Worm (Caenorhabditis elegans) whole organism, L1 larva: Measurements from ENCODE around the gene C04A2.15.
A peak's percentile ranks its signal among the peaks of the same experiment; 100 is the strongest.

Experiments
- C34B4.2 ChIP-seq: sonication (generic microtip); optimal IDR thresholded peaks from 2 replicates; lab custom pipeline; 2017; ENCODE audit warnings: mild to moderate bottlenecking, missing genetic modification characterization, missing compliant biosample characterization
- F16B12.6 ChIP-seq: fragments of 150-350 bp; optimal IDR thresholded peaks from 2 replicates; lab custom pipeline; 2014; ENCODE audit warnings: missing biosample characterization, missing genetic modification characterization
- Y116A8C.19 ChIP-seq: sonication (generic microtip); optimal IDR thresholded peaks from 2 replicates; lab custom pipeline; 2016; ENCODE audit warnings: missing compliant biosample characterization, missing genetic modification characterization, borderline replicate concordance
- aly-2 ChIP-seq: fragments of 150-350 bp; optimal IDR thresholded peaks from 2 replicates; lab custom pipeline; 2014; ENCODE audit warnings: missing biosample characterization, missing genetic modification characterization
- ama-1 ChIP-seq: fragments of 150-350 bp; optimal IDR thresholded peaks from 2 replicates; lab custom pipeline; 2014
- blmp-1 ChIP-seq: fragments of 150-350 bp; optimal IDR thresholded peaks from 2 replicates; lab custom pipeline; 2014; ENCODE audit warnings: missing biosample characterization, missing genetic modification characterization
- ceh-82 ChIP-seq, 3 experiments: fragments of 150-350 bp in 1 of 3; sonication (generic microtip) in 2 of 3; optimal IDR thresholded peaks; 2 replicates each; lab custom pipeline; 2014 to 2017; ENCODE audit warnings: missing biosample characterization in 3 of 3, missing genetic modification characterization in 3 of 3
- ceh-88 ChIP-seq: fragments of 200-800 bp; sonication (Bioruptor generic); IDR thresholded peaks from 2 replicates; pipeline ENCODE4 v1.3.6; 2022; ENCODE audit warnings: missing genetic modification characterization, missing compliant biosample characterization
- ceh-90 ChIP-seq: sonication (generic microtip); optimal IDR thresholded peaks from 2 replicates; lab custom pipeline; 2016; ENCODE audit warnings: missing genetic modification characterization, missing compliant biosample characterization
- dpl-1 ChIP-seq, 3 experiments: fragments of 150-350 bp in 2 of 3; sonication (generic microtip) in 1 of 3; optimal IDR thresholded peaks; 2 replicates each; lab custom pipeline; 2014 to 2017; ENCODE audit warnings: missing biosample characterization in 3 of 3, missing genetic modification characterization in 3 of 3, missing genetic modification reagents in 3 of 3
- dsc-1 ChIP-seq: sonication (generic microtip); optimal IDR thresholded peaks from 2 replicates; lab custom pipeline; 2016; ENCODE audit warnings: mild to moderate bottlenecking, missing genetic modification characterization, missing compliant biosample characterization
- efl-1 ChIP-seq, 4 experiments: fragments of 150-350 bp; optimal IDR thresholded peaks in 3 of 4; peaks in 1 of 4; 1 replicate in 1 of 4; 2 replicates in 3 of 4; lab custom pipeline; 2014; ENCODE audit warnings: missing biosample characterization in 2 of 4, missing genetic modification characterization in 2 of 4, missing genetic modification reagents in 2 of 4
- egl-13 ChIP-seq: sonication (generic microtip); optimal IDR thresholded peaks from 2 replicates; lab custom pipeline; 2016; ENCODE audit warnings: missing genotype, missing genetic modification reagents, missing genetic modification characterization, missing compliant biosample characterization
- elt-2 ChIP-seq: sonication (generic microtip); optimal IDR thresholded peaks from 2 replicates; lab custom pipeline; 2016; ENCODE audit warnings: missing genetic modification characterization, mild to moderate bottlenecking, inconsistent platforms, missing compliant biosample characterization, missing genetic modification reagents
- elt-3 ChIP-seq, 6 experiments: fragments of 150-350 bp in 1 of 6; sonication (generic microtip); optimal IDR thresholded peaks; 2 replicates each; lab custom pipeline; 2017 to 2018; ENCODE audit warnings: missing biosample characterization in 6 of 6, missing genetic modification characterization in 6 of 6, inconsistent platforms in 1 of 6
- irx-1 ChIP-seq: sonication (generic microtip); optimal IDR thresholded peaks from 2 replicates; lab custom pipeline; 2016; ENCODE audit warnings: missing genetic modification characterization, missing compliant biosample characterization
- lin-13 ChIP-seq: fragments of 150-350 bp; optimal IDR thresholded peaks from 2 replicates; lab custom pipeline; 2014; ENCODE audit warnings: missing biosample characterization, missing genetic modification reagents, missing genetic modification characterization
- lin-14 ChIP-seq: fragments of 200-800 bp; sonication (Bioruptor generic); optimal IDR thresholded peaks from 2 replicates; lab custom pipeline; 2018; ENCODE audit warnings: mild to moderate bottlenecking, missing genetic modification characterization, moderate library complexity, missing compliant biosample characterization
- lin-15B ChIP-seq: fragments of 150-350 bp; sonication (generic microtip); optimal IDR thresholded peaks from 3 replicates; lab custom pipeline; 2014; ENCODE audit warnings: missing biosample characterization, missing genetic modification characterization
- lin-35 ChIP-seq, 2 experiments: fragments of 150-350 bp; optimal IDR thresholded peaks; 2 replicates each; lab custom pipeline; 2014; ENCODE audit warnings: missing biosample characterization in 2 of 2, missing genetic modification characterization in 2 of 2, missing genetic modification reagents in 2 of 2
- lin-39 ChIP-seq: fragments of 150-350 bp; optimal IDR thresholded peaks from 2 replicates; lab custom pipeline; 2014; ENCODE audit warnings: missing biosample characterization, missing genetic modification reagents, missing genetic modification characterization
- mab-9 ChIP-seq: fragments of 200-800 bp; sonication (Bioruptor generic); IDR thresholded peaks from 2 replicates; pipeline ENCODE4 v1.3.6; 2022; ENCODE audit warnings: missing genetic modification reagents, missing genetic modification characterization, missing compliant biosample characterization
- mef-2 ChIP-seq: fragments of 150-350 bp; optimal IDR thresholded peaks from 2 replicates; lab custom pipeline; 2014; ENCODE audit warnings: missing biosample characterization, missing genetic modification characterization
- mep-1 ChIP-seq: fragments of 150-350 bp; optimal IDR thresholded peaks from 2 replicates; lab custom pipeline; 2014; ENCODE audit warnings: missing biosample characterization, missing genetic modification characterization
- nhr-11 ChIP-seq: fragments of 150-350 bp; optimal IDR thresholded peaks from 2 replicates; lab custom pipeline; 2014; ENCODE audit warnings: missing biosample characterization, missing genetic modification characterization
- nhr-12 ChIP-seq: sonication (generic microtip); optimal IDR thresholded peaks from 2 replicates; lab custom pipeline; 2017; ENCODE audit warnings: missing biosample characterization, missing genetic modification characterization
- nhr-20 ChIP-seq: sonication (generic microtip); optimal IDR thresholded peaks from 2 replicates; lab custom pipeline; 2016; ENCODE audit warnings: mild to moderate bottlenecking, missing genetic modification characterization, missing compliant biosample characterization
- nhr-28 ChIP-seq: fragments of 150-350 bp; optimal IDR thresholded peaks from 2 replicates; lab custom pipeline; 2014; ENCODE audit warnings: missing biosample characterization, missing genetic modification characterization
- nhr-71 ChIP-seq: sonication (generic microtip); optimal IDR thresholded peaks from 2 replicates; lab custom pipeline; 2016; ENCODE audit warnings: mild to moderate bottlenecking, missing genetic modification characterization, moderate library complexity, missing compliant biosample characterization
- nhr-76 ChIP-seq: sonication (generic microtip); optimal IDR thresholded peaks from 2 replicates; lab custom pipeline; 2017; ENCODE audit warnings: missing biosample characterization, missing genetic modification characterization
- nhr-84 ChIP-seq: sonication (generic microtip); optimal IDR thresholded peaks from 2 replicates; lab custom pipeline; 2017; ENCODE audit warnings: missing biosample characterization, missing genetic modification characterization
- nhr-85 ChIP-seq: sonication (generic microtip); peaks from one replicate; lab custom pipeline; 2016; ENCODE audit warnings: missing genetic modification characterization, inconsistent platforms, missing compliant biosample characterization
- rnt-1 ChIP-seq: sonication (generic microtip); optimal IDR thresholded peaks from 2 replicates; lab custom pipeline; 2016; ENCODE audit warnings: mild to moderate bottlenecking, missing genetic modification characterization, moderate library complexity, missing compliant biosample characterization
- snu-23 ChIP-seq: sonication (generic microtip); optimal IDR thresholded peaks from 2 replicates; lab custom pipeline; 2016; ENCODE audit warnings: missing genetic modification characterization, missing compliant biosample characterization
- sox-4 ChIP-seq: sonication (generic microtip); optimal IDR thresholded peaks from 2 replicates; lab custom pipeline; 2016; ENCODE audit warnings: missing genetic modification characterization, missing compliant biosample characterization
- sup-37 ChIP-seq: fragments of 200-800 bp; sonication (Bioruptor generic); optimal IDR thresholded peaks from 2 replicates; lab custom pipeline; 2018; ENCODE audit warnings: mild to moderate bottlenecking, missing genetic modification characterization, missing compliant biosample characterization
- unc-130 ChIP-seq: fragments of 150-350 bp; optimal IDR thresholded peaks from 2 replicates; lab custom pipeline; 2017; ENCODE audit warnings: missing biosample characterization, missing genetic modification characterization, inconsistent platforms
- unc-30 ChIP-seq: sonication (generic microtip); optimal IDR thresholded peaks from 2 replicates; lab custom pipeline; 2017; ENCODE audit warnings: missing biosample characterization, missing genetic modification characterization
- unc-62 ChIP-seq: fragments of 150-350 bp; optimal IDR thresholded peaks from 2 replicates; lab custom pipeline; 2014; ENCODE audit warnings: missing biosample characterization, missing genetic modification reagents, missing genetic modification characterization
- unc-98 ChIP-seq: fragments of 200-800 bp; sonication (Bioruptor generic); IDR thresholded peaks from 2 replicates; pipeline ENCODE4 v1.3.6; 2022; ENCODE audit warnings: missing genetic modification characterization, missing compliant biosample characterization
- zag-1 ChIP-seq: fragments of 150-350 bp; optimal IDR thresholded peaks from 2 replicates; lab custom pipeline; 2014; ENCODE audit warnings: missing biosample characterization, missing genetic modification characterization

The C04A2.15 gene

DNA sequence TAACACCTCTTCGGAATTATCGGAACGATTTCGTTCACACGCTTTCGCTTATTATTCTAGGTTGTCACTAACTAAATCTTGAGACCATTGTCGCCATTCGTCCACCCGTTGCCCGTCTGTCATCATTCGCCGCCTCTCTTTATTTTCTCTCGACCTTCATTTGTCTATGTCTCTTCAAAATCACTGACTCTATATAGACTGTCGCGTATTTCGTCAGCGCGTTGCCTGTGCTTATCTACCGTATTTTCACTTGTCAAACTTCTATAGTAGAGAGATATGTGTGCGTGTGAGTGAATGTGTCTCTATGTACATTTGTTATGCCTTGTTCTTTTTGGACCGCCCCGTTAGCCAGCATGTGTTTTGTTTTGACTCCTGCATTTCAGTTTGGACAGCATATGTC, 22.9 kb upstream of the C04A2.15 start (continued):
- no peak for TF ChIP-seq F16B12.6 (tag; lab: Kevin White, UChicago)
- TF ChIP-seq lin-39 (tag; lab: Kevin White, UChicago): no peak
- no peak for TF ChIP-seq mab-9
- TF ChIP-seq nhr-76 (tag; lab: Kevin White, UChicago): no peak
- no peak for TF ChIP-seq zag-1 (tag; lab: Kevin White, UChicago)
- no peak for TF ChIP-seq unc-130
- no peak for TF ChIP-seq unc-98 (GFP tag; lab: Robert Waterston, UW)
- TF ChIP-seq nhr-12 (tag; lab: Kevin White, UChicago): no peak
- no peak for TF ChIP-seq C34B4.2 (tag; lab: Kevin White, UChicago)
- no peak for TF ChIP-seq aly-2 (tag; lab: Kevin White, UChicago)
- TF ChIP-seq ama-1: no peak
- no peak for TF ChIP-seq Y116A8C.19 (tag; lab: Kevin White, UChicago)
- TF ChIP-seq nhr-71 (tag; lab: Kevin White, UChicago): peak; percentile 44
- TF ChIP-seq sox-4 (tag; lab: Kevin White, UChicago): no peak

DNA sequence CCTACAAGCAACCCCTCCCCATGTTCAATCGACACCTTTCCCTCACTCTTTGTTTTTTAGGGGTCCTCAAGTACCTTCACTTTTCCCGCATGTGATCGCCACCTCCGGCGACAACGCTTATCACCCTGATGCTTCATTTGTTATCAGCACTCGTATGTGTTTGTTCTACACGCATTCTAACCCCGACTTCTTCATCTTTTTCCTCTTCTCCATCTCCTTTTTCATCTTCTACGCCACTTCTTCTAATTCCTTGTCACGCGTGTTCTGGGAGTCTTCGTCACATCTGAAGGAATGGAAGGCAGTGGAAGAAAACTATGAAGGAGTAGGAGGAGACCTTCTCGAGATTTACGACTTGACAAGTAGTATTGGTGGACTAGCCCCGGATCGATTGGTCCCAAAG, 22.0 kb upstream of the C04A2.15 start:
- peak; percentile 2 for TF ChIP-seq snu-23
- peak; percentile 82 for TF ChIP-seq blmp-1 (tag; lab: Kevin White, UChicago)
- TF ChIP-seq nhr-85 (tag; lab: Kevin White, UChicago): peak; percentile 62
- no peak for TF ChIP-seq sox-4 (tag; lab: Kevin White, UChicago)
- no peak for TF ChIP-seq unc-130
- no peak for TF ChIP-seq ceh-90
- peak; percentile 11 for TF ChIP-seq mep-1 (tag; lab: Kevin White, UChicago)
- no peak for TF ChIP-seq C34B4.2 (tag; lab: Kevin White, UChicago)
- TF ChIP-seq elt-3 (tag; optimal IDR thresholded peaks at IDR 0.05; lab: Kevin White, UChicago): peak in 3 of 6 experiments; percentile 4 to 62 (median 26)
- TF ChIP-seq efl-1 (optimal IDR thresholded peaks at IDR 0.05; lab: Kevin White, UChicago): no peak
- peak in 1 of 2 experiments; percentile 90 for TF ChIP-seq efl-1 (GFP tag; optimal IDR thresholded peaks at IDR 0.05 in 1 of 2; lab: Kevin White, UChicago)
- peak; percentile 32 for TF ChIP-seq nhr-71 (tag; lab: Kevin White, UChicago)
- TF ChIP-seq nhr-20 (tag; lab: Kevin White, UChicago): peak; percentile 38
- TF ChIP-seq elt-2 (tag; lab: Kevin White, UChicago): peak; percentile 23
- TF ChIP-seq lin-35 (GFP tag; optimal IDR thresholded peaks at IDR 0.05; lab: Kevin White, UChicago): peak in 1 of 2 experiments; percentile 50
- peak; percentile 43 for TF ChIP-seq lin-14 (GFP tag; lab: Kevin White, UChicago)

- TF ChIP-seq blmp-1 (tag; lab: Kevin White, UChicago) (peak; percentile 72), efl-1 (optimal IDR thresholded peaks at IDR 0.05; lab: Kevin White, UChicago) (no peak), efl-1 (GFP tag; optimal IDR thresholded peaks at IDR 0.05 in 1 of 2; lab: Kevin White, UChicago) (peak in 1 of 2 experiments; percentile 16), nhr-85 (tag; lab: Kevin White, UChicago) (peak; percentile 74), lin-13 (GFP tag; lab: Kevin White, UChicago) (no peak)
Observed at ce11 chrII:6830923-6831322, 21.1 kb upstream of the C04A2.15 start.

DNA sequence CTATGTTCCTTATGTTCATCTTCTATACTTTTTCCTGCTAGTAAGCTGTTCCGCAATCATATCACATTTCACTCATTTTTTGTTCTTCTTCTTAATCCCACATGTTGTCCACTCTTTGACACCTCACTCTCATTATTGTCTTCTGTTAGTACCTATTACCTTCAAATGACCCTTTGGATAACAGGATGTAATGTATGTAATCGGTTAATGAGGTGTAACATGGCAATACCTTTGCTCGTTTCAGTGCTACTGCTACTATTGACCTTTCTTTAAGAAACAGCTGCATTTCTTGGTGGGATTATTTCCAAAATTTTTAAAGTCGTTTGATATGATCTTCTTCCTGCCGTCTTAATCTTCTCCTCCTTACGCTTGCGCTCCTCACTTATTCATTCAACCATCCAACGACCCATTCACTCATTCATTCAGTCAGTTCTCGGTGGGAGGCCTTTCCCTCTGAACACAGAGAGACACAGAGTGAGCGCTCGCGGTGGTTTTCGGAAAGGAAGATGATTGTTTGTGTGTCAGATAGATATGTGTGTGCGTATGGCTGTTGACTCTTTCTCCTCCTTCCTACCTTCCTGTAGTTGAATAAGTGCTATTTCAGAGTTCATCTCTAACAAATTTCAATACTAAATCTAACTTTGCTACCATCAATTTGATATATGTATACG, 20.4 kb upstream of the C04A2.15 start:
- TF ChIP-seq sup-37 (GFP tag; lab: Kevin White, UChicago) (no peak), rnt-1 (tag; lab: Kevin White, UChicago) (peak; percentile 6), lin-14 (GFP tag; lab: Kevin White, UChicago) (peak; percentile 61), dpl-1 (GFP tag; optimal IDR thresholded peaks at IDR 0.05; lab: Kevin White, UChicago) (no peak), egl-13 (tag; lab: Kevin White, UChicago) (no peak), unc-30 (tag; lab: Kevin White, UChicago) (no peak), zag-1 (tag; lab: Kevin White, UChicago) (no peak), blmp-1 (tag; lab: Kevin White, UChicago) (peak; percentile 32), irx-1 (no peak), lin-13 (GFP tag; lab: Kevin White, UChicago) (no peak), mef-2 (tag; lab: Kevin White, UChicago) (no peak), ceh-82 (tag; optimal IDR thresholded peaks at IDR 0.05; lab: Kevin White, UChicago) (peak in 1 of 3 experiments; percentile 6), nhr-28 (tag; lab: Kevin White, UChicago) (no peak), efl-1 (optimal IDR thresholded peaks at IDR 0.05; lab: Kevin White, UChicago) (no peak), efl-1 (GFP tag; optimal IDR thresholded peaks at IDR 0.05 in 1 of 2; lab: Kevin White, UChicago) (peak in 1 of 2 experiments; percentile 66), ceh-88 (GFP tag; lab: Robert Waterston, UW) (no peak), unc-62 (no peak), lin-15B (no peak), nhr-84 (tag; lab: Kevin White, UChicago) (no peak), dsc-1 (peak; percentile 21), nhr-85 (tag; lab: Kevin White, UChicago) (no peak), nhr-11 (tag; lab: Kevin White, UChicago) (no peak)
